Worm (Caenorhabditis elegans) whole organism, L2 larva: ENCODE data around the gene C49F8.3.

Experiments
- C34F6.9 ChIP-seq: fragments of 150-350 bp; optimal IDR thresholded peaks from 2 replicates; lab custom pipeline; 2014; ENCODE audit warnings: missing biosample characterization, missing genetic modification characterization
- F13H6.1 ChIP-seq: sonication (generic microtip); optimal IDR thresholded peaks from 2 replicates; lab custom pipeline; 2016; ENCODE audit warnings: missing genetic modification characterization, missing compliant biosample characterization
- R02D3.7 ChIP-seq: fragments of 150-350 bp; optimal IDR thresholded peaks from 2 replicates; lab custom pipeline; 2014; ENCODE audit warnings: missing biosample characterization, missing genetic modification characterization
- Y55F3AM.14 ChIP-seq: fragments of 200-800 bp; sonication (Bioruptor generic); optimal IDR thresholded peaks from 2 replicates; lab custom pipeline; 2018; ENCODE audit warnings: mild to moderate bottlenecking, missing genetic modification characterization, missing compliant biosample characterization
- ZK546.5 ChIP-seq: sonication (generic microtip); optimal IDR thresholded peaks from 2 replicates; lab custom pipeline; 2017; ENCODE audit warnings: missing biosample characterization, missing genetic modification characterization
- alr-1 ChIP-seq: fragments of 150-350 bp; optimal IDR thresholded peaks from 2 replicates; lab custom pipeline; 2014; ENCODE audit warnings: missing biosample characterization, missing genetic modification characterization
- aly-2 ChIP-seq: fragments of 150-350 bp; optimal IDR thresholded peaks from 2 replicates; lab custom pipeline; 2014; ENCODE audit warnings: missing biosample characterization, missing genetic modification characterization
- ama-1 ChIP-seq: fragments of 150-350 bp; optimal IDR thresholded peaks from 2 replicates; lab custom pipeline; 2018; ENCODE audit warnings: inconsistent platforms
- blmp-1 ChIP-seq: sonication (generic microtip); optimal IDR thresholded peaks from 2 replicates; lab custom pipeline; 2017; ENCODE audit warnings: missing genetic modification characterization, mild to moderate bottlenecking, missing compliant biosample characterization, antibody characterized with exemption, moderate library complexity; ENCODE audit not compliant: insufficient read depth
- ceh-16 ChIP-seq: fragments of 150-350 bp; optimal IDR thresholded peaks from 2 replicates; lab custom pipeline; 2014; ENCODE audit warnings: missing biosample characterization, missing genetic modification characterization
- ceh-82 ChIP-seq: fragments of 150-350 bp; optimal IDR thresholded peaks from 2 replicates; lab custom pipeline; 2014; ENCODE audit warnings: missing biosample characterization, missing genetic modification characterization
- crh-2 ChIP-seq: sonication (generic microtip); optimal IDR thresholded peaks from 2 replicates; lab custom pipeline; 2017; ENCODE audit warnings: missing biosample characterization, missing genetic modification characterization
- dmd-4 ChIP-seq: sonication (generic microtip); optimal IDR thresholded peaks from 2 replicates; lab custom pipeline; 2017; ENCODE audit warnings: missing biosample characterization, missing genetic modification characterization
- egl-27 ChIP-seq: sonication (generic microtip); optimal IDR thresholded peaks from 3 replicates; lab custom pipeline; 2017; ENCODE audit warnings: missing biosample characterization, missing genetic modification reagents, missing genetic modification characterization
- elt-1 ChIP-seq: fragments of 150-350 bp; optimal IDR thresholded peaks from 2 replicates; lab custom pipeline; 2014; ENCODE audit warnings: missing biosample characterization, missing genetic modification characterization
- elt-3 ChIP-seq: sonication (generic microtip); optimal IDR thresholded peaks from 2 replicates; lab custom pipeline; 2017; ENCODE audit warnings: missing biosample characterization, missing genetic modification characterization
- fos-1 ChIP-seq: fragments of 150-350 bp; optimal IDR thresholded peaks from 2 replicates; lab custom pipeline; 2014; ENCODE audit warnings: missing biosample characterization, missing genetic modification characterization
- gmeb-1 ChIP-seq: fragments of 150-350 bp; optimal IDR thresholded peaks from 2 replicates; lab custom pipeline; 2014; ENCODE audit warnings: missing biosample characterization, missing genetic modification characterization
- lin-11 ChIP-seq: fragments of 150-350 bp; sonication (generic microtip); optimal IDR thresholded peaks from 2 replicates; lab custom pipeline; 2014; ENCODE audit warnings: missing biosample characterization, missing genetic modification characterization, inconsistent platforms, mixed read lengths
- lin-13 ChIP-seq: fragments of 150-350 bp; optimal IDR thresholded peaks from 2 replicates; lab custom pipeline; 2014; ENCODE audit warnings: missing biosample characterization, missing genetic modification reagents, missing genetic modification characterization
- lin-39 ChIP-seq: fragments of 150-350 bp; optimal IDR thresholded peaks from 2 replicates; lab custom pipeline; 2014; ENCODE audit warnings: missing biosample characterization, missing genetic modification reagents, missing genetic modification characterization
- lsy-2 ChIP-seq, 2 experiments: fragments of 150-350 bp in 1 of 2; sonication (generic microtip) in 1 of 2; optimal IDR thresholded peaks; 2 replicates each; lab custom pipeline; 2014 to 2017; ENCODE audit warnings: missing biosample characterization in 2 of 2, missing genetic modification characterization in 2 of 2
- mab-5 ChIP-seq: fragments of 150-350 bp; optimal IDR thresholded peaks from 2 replicates; lab custom pipeline; 2014; ENCODE audit warnings: missing biosample characterization, missing genetic modification characterization
- mbf-1 ChIP-seq: sonication (generic microtip); optimal IDR thresholded peaks from 2 replicates; lab custom pipeline; 2017; ENCODE audit warnings: missing biosample characterization, missing genetic modification characterization
- mdl-1 ChIP-seq, 2 experiments: fragments of 150-350 bp in 1 of 2; sonication (generic microtip) in 1 of 2; optimal IDR thresholded peaks; 2 replicates each; lab custom pipeline; 2017; ENCODE audit warnings: missing biosample characterization in 2 of 2, missing genetic modification characterization in 2 of 2
- nhr-10 ChIP-seq: sonication (generic microtip); optimal IDR thresholded peaks from 2 replicates; lab custom pipeline; 2017; ENCODE audit warnings: missing biosample characterization, missing genetic modification characterization
- nhr-11 ChIP-seq: fragments of 150-350 bp; optimal IDR thresholded peaks from 2 replicates; lab custom pipeline; 2014; ENCODE audit warnings: missing biosample characterization, missing genetic modification characterization
- nhr-12 ChIP-seq: fragments of 150-350 bp; optimal IDR thresholded peaks from 2 replicates; lab custom pipeline; 2014; ENCODE audit warnings: missing biosample characterization, missing genetic modification characterization
- nhr-129 ChIP-seq: fragments of 150-350 bp; optimal IDR thresholded peaks from 2 replicates; lab custom pipeline; 2014; ENCODE audit warnings: missing biosample characterization, missing genetic modification characterization
- nhr-21 ChIP-seq: fragments of 150-350 bp; optimal IDR thresholded peaks from 2 replicates; lab custom pipeline; 2014; ENCODE audit warnings: missing biosample characterization, missing genetic modification characterization
- nhr-23 ChIP-seq: fragments of 150-350 bp; optimal IDR thresholded peaks from 2 replicates; lab custom pipeline; 2014; ENCODE audit warnings: missing biosample characterization, missing genetic modification reagents, missing genetic modification characterization
- nhr-237 ChIP-seq: fragments of 150-350 bp; optimal IDR thresholded peaks from 2 replicates; lab custom pipeline; 2014; ENCODE audit warnings: missing biosample characterization, missing genetic modification characterization
- nhr-25 ChIP-seq: fragments of 150-350 bp; sonication (generic microtip); optimal IDR thresholded peaks from 3 replicates; lab custom pipeline; 2014; ENCODE audit warnings: missing biosample characterization, missing genetic modification characterization
- nhr-6 ChIP-seq: fragments of 150-350 bp; optimal IDR thresholded peaks from 2 replicates; lab custom pipeline; 2014; ENCODE audit warnings: missing biosample characterization, missing genetic modification characterization
- nhr-77 ChIP-seq: fragments of 150-350 bp; optimal IDR thresholded peaks from 2 replicates; lab custom pipeline; 2014; ENCODE audit warnings: missing biosample characterization, missing genetic modification characterization
- peb-1 ChIP-seq: fragments of 150-350 bp; optimal IDR thresholded peaks from 2 replicates; lab custom pipeline; 2014; ENCODE audit warnings: missing biosample characterization, missing genetic modification characterization
- sem-4 ChIP-seq: fragments of 150-350 bp; optimal IDR thresholded peaks from 2 replicates; lab custom pipeline; 2014; ENCODE audit warnings: missing biosample characterization, missing genetic modification reagents, missing genetic modification characterization
- skn-1 ChIP-seq: sonication (generic microtip); optimal IDR thresholded peaks from 2 replicates; lab custom pipeline; 2017; ENCODE audit warnings: missing biosample characterization, missing genetic modification characterization
- sma-3 ChIP-seq: sonication (generic microtip); optimal IDR thresholded peaks from 2 replicates; lab custom pipeline; 2016; ENCODE audit warnings: missing genetic modification reagents, missing genetic modification characterization, missing compliant biosample characterization
- sma-9 ChIP-seq, 2 experiments: fragments of 150-350 bp in 1 of 2; sonication (generic microtip) in 1 of 2; optimal IDR thresholded peaks; 2 replicates each; lab custom pipeline; 2014 to 2016; ENCODE audit warnings: missing genetic modification characterization in 2 of 2, mild to moderate bottlenecking in 1 of 2, missing biosample characterization in 1 of 2, missing compliant biosample characterization in 1 of 2, missing genetic modification reagents in 1 of 2, moderate library complexity in 1 of 2
- snpc-4 ChIP-seq: fragments of 150-350 bp; optimal IDR thresholded peaks from 2 replicates; lab custom pipeline; 2014; ENCODE audit warnings: missing biosample characterization, missing genetic modification characterization
- unc-39 ChIP-seq: fragments of 150-350 bp; optimal IDR thresholded peaks from 2 replicates; lab custom pipeline; 2014; ENCODE audit warnings: missing biosample characterization, missing genetic modification characterization
- unc-55 ChIP-seq: fragments of 150-350 bp; sonication (generic microtip); optimal IDR thresholded peaks from 3 replicates; lab custom pipeline; 2014; ENCODE audit warnings: missing biosample characterization, missing genetic modification reagents, missing genetic modification characterization
- unc-62 ChIP-seq: fragments of 150-350 bp; optimal IDR thresholded peaks from 2 replicates; lab custom pipeline; 2014; ENCODE audit warnings: missing biosample characterization, missing genetic modification reagents, missing genetic modification characterization
- zag-1 ChIP-seq: fragments of 150-350 bp; optimal IDR thresholded peaks from 2 replicates; lab custom pipeline; 2014; ENCODE audit warnings: missing biosample characterization, missing genetic modification characterization
- ztf-1 ChIP-seq: fragments of 200-800 bp; sonication (Bioruptor generic); conservative IDR thresholded peaks from 2 replicates; pipeline ENCODE4 v1.3.6; 2022; ENCODE audit warnings: missing genetic modification characterization, missing compliant biosample characterization
- ztf-11 ChIP-seq: sonication (generic microtip); optimal IDR thresholded peaks from 2 replicates; lab custom pipeline; 2017; ENCODE audit warnings: missing biosample characterization, missing genetic modification characterization
- ztf-4 ChIP-seq: fragments of 150-350 bp; optimal IDR thresholded peaks from 2 replicates; lab custom pipeline; 2014; ENCODE audit warnings: missing biosample characterization, missing genetic modification characterization

Gene C49F8.3

DNA sequence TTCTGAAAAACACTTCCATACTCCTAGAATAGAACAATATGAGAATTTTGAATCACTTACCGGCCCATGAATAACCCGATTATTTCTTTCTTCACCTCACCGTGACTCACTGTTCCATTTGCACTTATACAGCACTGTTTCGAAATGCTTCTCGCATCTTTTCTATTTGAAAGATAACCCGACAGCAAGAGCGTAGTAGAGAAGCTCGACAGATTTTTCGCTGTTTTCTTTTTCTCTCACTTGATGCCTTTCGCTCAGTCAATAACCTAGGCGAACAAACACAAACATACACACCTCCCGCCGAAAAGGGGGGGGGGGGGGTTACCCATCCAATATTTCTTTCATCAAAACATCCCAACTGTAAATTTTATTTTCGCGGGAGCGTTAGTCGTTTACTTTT lies 14.0 kb upstream of the C49F8.3 start (continued):
- TF ChIP-seq ceh-82 (tag; lab: Kevin White, UChicago) (no peak), nhr-6 (no peak), sem-4 (tag; lab: Kevin White, UChicago) (no peak), unc-62 (no peak)
- TF ChIP-seq, all 48 proteins: peak for 8

DNA sequence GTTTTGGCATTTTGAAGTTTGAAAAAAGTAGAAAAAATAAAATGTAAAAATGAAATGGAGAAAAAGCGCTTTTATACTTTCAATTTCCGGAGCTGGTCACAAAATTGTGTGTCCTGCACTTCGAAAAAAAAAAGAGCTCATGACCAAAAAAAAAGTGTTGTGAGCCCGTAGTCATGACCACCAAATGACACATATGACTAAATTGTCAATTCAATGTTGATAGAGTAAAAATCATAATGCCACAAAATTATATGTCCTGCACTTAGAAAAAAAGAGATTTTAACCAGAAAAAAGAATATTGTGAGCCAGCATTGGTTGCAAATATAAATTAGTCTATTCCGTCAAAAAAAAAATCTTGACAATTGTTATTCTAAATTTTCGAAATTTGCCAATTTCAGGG lies 11.9 kb upstream of the C49F8.3 start, which contains the start of gene F02C12.2:
Gene F02C12.2, minus strand, starts transcription at position 101 of the 400 bp plus-strand sequence.
- TF ChIP-seq mbf-1 (tag; lab: Kevin White, UChicago): no peak
- TF ChIP-seq gmeb-1 (tag; lab: Kevin White, UChicago): no peak
- TF ChIP-seq ZK546.5: no peak
- TF ChIP-seq unc-62: no peak
- TF ChIP-seq ztf-1 (GFP tag; lab: Robert Waterston, UW): no peak
- TF ChIP-seq alr-1 (tag; lab: Kevin White, UChicago): no peak
- TF ChIP-seq mdl-1 (tag; optimal IDR thresholded peaks at IDR 0.05; lab: Kevin White, UChicago): no peak
- TF ChIP-seq sma-3: no peak
- TF ChIP-seq lin-13 (GFP tag; lab: Kevin White, UChicago): no peak
- no peak for TF ChIP-seq unc-39 (tag; lab: Kevin White, UChicago)

DNA sequence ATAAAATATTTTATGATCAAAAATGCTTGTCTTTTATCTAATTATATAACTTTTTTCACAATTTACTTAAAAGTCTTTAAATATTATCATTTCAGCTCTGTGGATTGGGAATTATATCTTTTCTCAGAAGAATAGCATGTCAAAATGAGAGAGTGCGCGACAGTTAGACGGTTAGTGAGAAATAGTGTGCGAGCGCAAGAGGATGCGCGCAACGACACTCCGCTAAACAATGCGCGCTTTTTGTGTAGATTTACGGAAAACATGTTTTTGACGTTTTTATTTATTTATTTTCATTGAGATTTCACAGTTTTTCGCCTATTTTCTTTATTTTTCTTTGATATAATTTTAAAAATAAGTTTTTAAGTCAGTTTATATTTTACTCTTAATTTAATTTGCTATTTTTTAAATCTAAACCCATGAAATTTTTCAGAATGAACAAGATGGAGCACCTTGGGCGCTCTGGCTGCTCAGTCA lies 9.2 kb upstream of the C49F8.3 start, which contains the start of gene F02C12.3:
Gene F02C12.3, plus strand, starts transcription at position 424 of the 474 bp plus-strand sequence.
- TF ChIP-seq skn-1 (tag; lab: Kevin White, UChicago) (no peak), nhr-12 (tag; lab: Kevin White, UChicago) (peak; percentile 33), nhr-6 (peak; percentile 80), fos-1 (peak; percentile 43), F13H6.1 (peak; percentile 89), mbf-1 (tag; lab: Kevin White, UChicago) (no peak), lin-13 (GFP tag; lab: Kevin White, UChicago) (peak; percentile 80), nhr-25 (tag; lab: Kevin White, UChicago) (peak; percentile 90), nhr-11 (tag; lab: Kevin White, UChicago) (no peak), ceh-82 (tag; lab: Kevin White, UChicago) (peak; percentile 27), ztf-11 (tag; lab: Kevin White, UChicago) (no peak), unc-62 (no peak), ZK546.5 (no peak), lin-39 (tag; lab: Kevin White, UChicago) (no peak), gmeb-1 (tag; lab: Kevin White, UChicago) (peak; percentile 81), crh-2 (tag; lab: Kevin White, UChicago) (peak; percentile 88), C34F6.9 (peak; percentile 85), ceh-16 (tag; lab: Kevin White, UChicago) (peak; percentile 46), nhr-129 (peak; percentile 63), mab-5 (tag; lab: Kevin White, UChicago) (peak; percentile 85), mdl-1 (tag; optimal IDR thresholded peaks at IDR 0.05; lab: Kevin White, UChicago) (peak; percentile 16 to 20), blmp-1 (tag; lab: Kevin White, UChicago) (peak; percentile 36), elt-1 (tag; lab: Kevin White, UChicago) (no peak), nhr-23 (no peak), R02D3.7 (peak; percentile 92), unc-39 (tag; lab: Kevin White, UChicago) (no peak), ama-1 (lab: Kevin White, UChicago) (no peak), nhr-21 (tag; lab: Kevin White, UChicago) (peak; percentile 90), sma-3 (peak; percentile 89), sem-4 (tag; lab: Kevin White, UChicago) (peak; percentile 72), nhr-237 (peak; percentile 10), elt-3 (tag; lab: Kevin White, UChicago) (no peak), zag-1 (tag; lab: Kevin White, UChicago) (no peak), ztf-1 (GFP tag; lab: Robert Waterston, UW) (no peak), nhr-77 (tag; lab: Kevin White, UChicago) (no peak), dmd-4 (tag; lab: Kevin White, UChicago) (no peak), alr-1 (tag; lab: Kevin White, UChicago) (no peak), aly-2 (tag; lab: Kevin White, UChicago) (no peak), egl-27 (tag; lab: Kevin White, UChicago) (peak; percentile 75), peb-1 (tag; lab: Kevin White, UChicago) (no peak), sma-9 (GFP tag; optimal IDR thresholded peaks at IDR 0.05; lab: Kevin White, UChicago) (peak; percentile 96), sma-9 (tag; optimal IDR thresholded peaks at IDR 0.05; lab: Kevin White, UChicago) (no peak), nhr-10 (tag; lab: Kevin White, UChicago) (no peak), lsy-2 (tag; optimal IDR thresholded peaks at IDR 0.05; lab: Kevin White, UChicago) (peak; percentile 74 to 91), lin-11 (peak; percentile 82), snpc-4 (tag; lab: Kevin White, UChicago) (peak; percentile 38), ztf-4 (tag; lab: Kevin White, UChicago) (peak; percentile 74), unc-55 (GFP tag; lab: Kevin White, UChicago) (peak; percentile 89), Y55F3AM.14 (GFP tag; lab: Kevin White, UChicago) (no peak)
